Worm (Caenorhabditis elegans) whole organism, young adult: ENCODE results near the gene T05H10.8.

Experiments used
- B0336.3 ChIP-seq: fragments of 200-800 bp; sonication (Bioruptor generic); IDR thresholded peaks from 2 replicates; pipeline ENCODE4 v1.3.6; 2022; ENCODE audit warnings: missing genetic modification characterization, missing compliant biosample characterization
- ama-1 ChIP-seq, 3 experiments: fragments of 150-350 bp in 1 of 3; sonication (generic microtip) in 2 of 3; optimal IDR thresholded peaks; 2 replicates each; lab custom pipeline; 2014 to 2018; ENCODE audit warnings: missing biosample characterization in 2 of 3, missing genetic modification characterization in 2 of 3, missing genetic modification reagents in 2 of 3
- aptf-3 ChIP-seq: fragments of 200-800 bp; sonication (Bioruptor generic); IDR thresholded peaks from 2 replicates; pipeline ENCODE4 v1.3.6; 2022; ENCODE audit warnings: missing genetic modification characterization, missing compliant biosample characterization
- atf-7 ChIP-seq: sonication (generic microtip); optimal IDR thresholded peaks from 2 replicates; lab custom pipeline; 2017; ENCODE audit warnings: mild to moderate bottlenecking, missing genetic modification characterization, missing compliant biosample characterization
- ceh-91 ChIP-seq: fragments of 200-800 bp; sonication (Bioruptor generic); IDR thresholded peaks from 2 replicates; pipeline ENCODE4 v1.3.6; 2022; ENCODE audit warnings: missing genetic modification reagents, missing genetic modification characterization, missing compliant biosample characterization
- die-1 ChIP-seq: sonication (generic microtip); optimal IDR thresholded peaks from 2 replicates; lab custom pipeline; 2016; ENCODE audit warnings: missing genotype, mild to moderate bottlenecking, missing genetic modification characterization, missing compliant biosample characterization
- lag-1 ChIP-seq: fragments of 200-800 bp; sonication (Bioruptor generic); IDR thresholded peaks from 2 replicates; pipeline ENCODE4 v1.3.6; 2022; ENCODE audit warnings: missing genetic modification reagents, missing genetic modification characterization, missing compliant biosample characterization
- nhr-120 ChIP-seq: fragments of 200-800 bp; sonication (Bioruptor generic); IDR thresholded peaks from 2 replicates; pipeline ENCODE4 v1.3.6; 2022; ENCODE audit warnings: missing genetic modification characterization, missing compliant biosample characterization
- pha-4 ChIP-seq: fragments of 150-350 bp; sonication (generic microtip); optimal IDR thresholded peaks from 2 replicates; lab custom pipeline; 2014; ENCODE audit warnings: missing biosample characterization, missing genetic modification reagents, missing genetic modification characterization
- snpc-3.4 ChIP-seq: sonication (generic microtip); optimal IDR thresholded peaks from 2 replicates; lab custom pipeline; 2017; ENCODE audit warnings: missing genetic modification characterization, mild to moderate bottlenecking, missing compliant biosample characterization, antibody characterized with exemption, moderate library complexity, missing genotype, missing genetic modification reagents
- somi-1 ChIP-seq: fragments of 200-800 bp; sonication (Bioruptor generic); optimal IDR thresholded peaks from 2 replicates; lab custom pipeline; 2018; ENCODE audit warnings: mild to moderate bottlenecking, missing genetic modification characterization, missing compliant biosample characterization
- tbp1 ChIP-seq: fragments of 200-800 bp; sonication (Bioruptor generic); optimal IDR thresholded peaks from 2 replicates; lab custom pipeline; 2018; ENCODE audit warnings: mild to moderate bottlenecking, missing genetic modification characterization, missing compliant biosample characterization
- ztf-18 ChIP-seq: sonication (generic microtip); optimal IDR thresholded peaks from 2 replicates; lab custom pipeline; 2016; ENCODE audit warnings: missing genotype, mild to moderate bottlenecking, missing genetic modification characterization, missing compliant biosample characterization

DNA sequence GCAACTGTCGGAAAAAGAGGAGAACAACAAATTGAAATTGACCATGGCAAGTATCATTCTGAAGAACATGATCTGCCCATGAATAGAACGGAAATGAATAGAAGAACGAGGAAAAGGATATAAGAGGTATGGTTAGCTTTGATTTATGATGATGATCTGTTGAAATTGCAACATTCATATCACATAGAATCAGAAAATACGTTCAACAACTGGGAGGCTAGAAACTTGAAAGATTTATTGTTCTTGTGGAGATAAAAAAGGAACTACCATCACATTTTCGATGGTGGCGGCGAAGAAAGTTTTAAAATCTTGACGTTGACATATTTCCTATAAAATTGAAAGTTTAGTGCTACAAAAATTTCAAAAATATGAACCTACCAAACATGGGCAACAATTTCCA, 34.4 kb downstream of the T05H10.8 start:
- no peak for TF ChIP-seq B0336.3 (GFP tag; lab: Robert Waterston, UW)
- no peak for TF ChIP-seq ceh-91 (GFP tag; lab: Robert Waterston, UW)
- TF ChIP-seq ztf-18 (tag; lab: Kevin White, UChicago), result no peak
- no peak for TF ChIP-seq tbp1
- no peak for TF ChIP-seq lag-1 (GFP tag; lab: Robert Waterston, UW)
- TF ChIP-seq nhr-120 (GFP tag; lab: Robert Waterston, UW), result no peak
- TF ChIP-seq snpc-3.4 (tag; lab: Kevin White, UChicago), result no peak
- no peak for TF ChIP-seq die-1 (tag; lab: Kevin White, UChicago)
- TF ChIP-seq aptf-3, result no peak
- no peak for TF ChIP-seq ama-1 (optimal IDR thresholded peaks at IDR 0.05; lab: Kevin White, UChicago)
- TF ChIP-seq ama-1 (GFP tag; optimal IDR thresholded peaks at IDR 0.05; lab: Kevin White, UChicago), result no peak
- TF ChIP-seq atf-7 (tag; lab: Kevin White, UChicago), result no peak
- no peak for TF ChIP-seq pha-4 (tag; lab: Kevin White, UChicago)
- no peak for TF ChIP-seq somi-1
